Worm (Caenorhabditis elegans) whole organism, midembryonic: Measurements from ENCODE around the gene F57B1.6.

Experiments used
- T22C8.4 ChIP-seq: fragments of 200-800 bp; sonication (Bioruptor generic); IDR thresholded peaks from 2 replicates; pipeline ENCODE4 v1.3.6; 2022; ENCODE audit warnings: missing genetic modification characterization, missing compliant biosample characterization
- cog-1 ChIP-seq: sonication (generic microtip); optimal IDR thresholded peaks from 2 replicates; lab custom pipeline; 2016; ENCODE audit warnings: missing genetic modification characterization, missing compliant biosample characterization
- flt-1 ChIP-seq: fragments of 200-800 bp; sonication (Bioruptor generic); IDR thresholded peaks from 2 replicates; pipeline ENCODE4 v1.3.6; 2022; ENCODE audit warnings: missing genetic modification characterization, missing compliant biosample characterization
- klf-2 ChIP-seq: fragments of 200-800 bp; sonication (Bioruptor generic); conservative IDR thresholded peaks from 2 replicates; pipeline ENCODE4 v1.3.6; 2022; ENCODE audit warnings: missing genetic modification reagents, missing genetic modification characterization, missing compliant biosample characterization
- med-1 ChIP-seq: sonication (generic microtip); optimal IDR thresholded peaks from 2 replicates; lab custom pipeline; 2017; ENCODE audit warnings: missing genetic modification characterization, mild to moderate bottlenecking, missing compliant biosample characterization, antibody characterized with exemption, missing genetic modification reagents; ENCODE audit not compliant: insufficient read depth
- ref-1 ChIP-seq: fragments of 200-800 bp; sonication (Bioruptor generic); conservative IDR thresholded peaks from 2 replicates; pipeline ENCODE4 v1.3.6; 2022; ENCODE audit warnings: missing genetic modification reagents, missing genetic modification characterization, missing compliant biosample characterization
- tab-1 ChIP-seq: fragments of 200-800 bp; sonication (Bioruptor generic); IDR thresholded peaks from 2 replicates; pipeline ENCODE4 v1.3.6; 2022; ENCODE audit warnings: missing genetic modification characterization, missing compliant biosample characterization
- ztf-23 ChIP-seq: fragments of 200-800 bp; sonication (Bioruptor generic); IDR thresholded peaks from 2 replicates; pipeline ENCODE4 v1.3.6; 2022; ENCODE audit warnings: missing genetic modification reagents, missing genetic modification characterization, missing compliant biosample characterization
- ztf-29 ChIP-seq: fragments of 200-800 bp; sonication (Bioruptor generic); IDR thresholded peaks from 2 replicates; pipeline ENCODE4 v1.3.6; 2022; ENCODE audit warnings: missing genetic modification reagents, missing genetic modification characterization, missing compliant biosample characterization

Gene F57B1.6

ce11 chrV:13252862-13253261 lies 43.4 kb downstream of the F57B1.6 start:
- TF ChIP-seq T22C8.4 = no peak
- no peak for TF ChIP-seq ref-1 (GFP tag; lab: Robert Waterston, UW)
- TF ChIP-seq klf-2 (GFP tag; lab: Robert Waterston, UW) = no peak
- TF ChIP-seq med-1 (GFP tag; lab: Kevin White, UChicago) = no peak
- no peak for TF ChIP-seq tab-1 (GFP tag; lab: Robert Waterston, UW)
- no peak for TF ChIP-seq flt-1
- no peak for TF ChIP-seq cog-1
- TF ChIP-seq ztf-23 (GFP tag; lab: Robert Waterston, UW) = no peak
- TF ChIP-seq ztf-29 (GFP tag; lab: Robert Waterston, UW) = no peak

DNA sequence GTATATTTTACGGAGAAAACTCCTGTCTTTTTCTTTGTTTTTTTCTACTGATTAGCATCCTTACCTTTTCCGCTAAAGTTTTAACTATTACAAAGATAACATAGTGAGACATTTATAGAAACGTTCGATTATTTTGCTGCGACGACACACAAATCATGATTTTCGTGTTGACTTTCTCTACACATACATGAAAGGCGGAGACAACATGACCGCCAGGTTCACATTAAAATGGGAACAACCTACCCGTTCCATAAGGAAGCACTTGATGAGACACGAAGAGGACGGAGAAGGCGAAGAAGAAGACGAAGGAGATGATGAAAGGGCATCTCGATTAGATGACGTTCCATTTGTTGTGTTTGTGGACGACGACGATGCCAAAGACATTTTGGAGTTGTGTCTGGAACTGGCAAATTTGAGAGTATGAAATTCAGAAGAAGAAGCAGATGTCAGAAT lies 49.5 kb downstream of the F57B1.6 start, which contains the start of gene C34D1.4:
C34D1.4 (minus strand) TSS at position 403 of the 453 bp plus-strand sequence.
- TF ChIP-seq cog-1 (no peak), T22C8.4 (no peak), flt-1 (no peak), med-1 (GFP tag; lab: Kevin White, UChicago) (no peak), ztf-29 (GFP tag; lab: Robert Waterston, UW) (no peak), ztf-23 (GFP tag; lab: Robert Waterston, UW) (no peak), klf-2 (GFP tag; lab: Robert Waterston, UW) (no peak), tab-1 (GFP tag; lab: Robert Waterston, UW) (no peak), ref-1 (GFP tag; lab: Robert Waterston, UW) (no peak)

DNA sequence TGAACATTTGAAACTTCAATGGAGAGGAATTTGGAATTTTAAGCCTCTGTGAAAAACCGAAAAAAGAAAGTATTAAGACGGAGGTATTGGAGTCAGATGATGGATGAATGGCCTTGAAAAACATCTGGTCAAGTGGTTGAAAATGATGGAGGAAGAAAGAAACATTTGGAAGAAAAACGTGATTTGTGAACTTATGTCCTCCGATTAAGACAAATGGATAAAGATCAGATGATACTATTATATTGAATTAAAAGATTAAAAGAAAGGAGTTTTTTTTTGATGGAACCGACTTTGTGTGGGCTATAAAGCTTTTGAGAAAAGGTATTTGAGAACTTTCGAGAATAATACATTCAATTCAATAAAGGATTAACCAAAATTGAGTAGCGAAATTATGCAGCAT lies 50.1 kb downstream of the F57B1.6 start:
- TF ChIP-seq tab-1 (GFP tag; lab: Robert Waterston, UW) (no peak), ztf-23 (GFP tag; lab: Robert Waterston, UW) (no peak), T22C8.4 (no peak), klf-2 (GFP tag; lab: Robert Waterston, UW) (no peak), cog-1 (no peak), ztf-29 (GFP tag; lab: Robert Waterston, UW) (no peak), ref-1 (GFP tag; lab: Robert Waterston, UW) (no peak), flt-1 (no peak), med-1 (GFP tag; lab: Kevin White, UChicago) (no peak)

ce11 chrV:13262781-13263318 lies 53.4 kb downstream of the F57B1.6 start:
- TF ChIP-seq T22C8.4 (no peak), ztf-23 (GFP tag; lab: Robert Waterston, UW) (no peak), med-1 (GFP tag; lab: Kevin White, UChicago) (no peak), tab-1 (GFP tag; lab: Robert Waterston, UW) (no peak), flt-1 (no peak), klf-2 (GFP tag; lab: Robert Waterston, UW) (no peak), ztf-29 (GFP tag; lab: Robert Waterston, UW) (no peak), cog-1 (no peak), ref-1 (GFP tag; lab: Robert Waterston, UW) (no peak)
